Fruit fly (Drosophila melanogaster) whole organism, prepupa: ENCODE measurements around the gene CG5087.
A peak's percentile ranks its signal among the peaks of the same experiment; 100 is the strongest.

Experiments used
- Blimp-1 ChIP-seq: fragments of 200-800 bp; sonication (Bioruptor generic); optimal IDR thresholded peaks from 3 replicates; lab custom pipeline; 2017; ENCODE audit warnings: missing biosample characterization, missing genetic modification characterization, mild to moderate bottlenecking, moderate library complexity, missing genetic modification reagents
- CG10631 ChIP-seq: fragments of 200-800 bp; sonication (Bioruptor generic); optimal IDR thresholded peaks from 2 replicates; lab custom pipeline; 2016; ENCODE audit warnings: missing biosample characterization, missing genetic modification characterization
- CG11294 ChIP-seq: fragments of 200-800 bp; sonication (Bioruptor generic); IDR thresholded peaks from 2 replicates; pipeline ENCODE4 v1.3.6; 2022; ENCODE audit warnings: missing biosample characterization, missing genetic modification characterization
- CG11902 ChIP-seq: fragments of 200-800 bp; sonication (Bioruptor generic); optimal IDR thresholded peaks from 3 replicates; lab custom pipeline; 2016; ENCODE audit warnings: missing biosample characterization, missing genetic modification characterization
- CG1621 ChIP-seq: fragments of 200-800 bp; sonication (Bioruptor generic); optimal IDR thresholded peaks from 3 replicates; lab custom pipeline; 2018; ENCODE audit warnings: missing biosample characterization, mild to moderate bottlenecking, missing genetic modification characterization
- CG16779 ChIP-seq: fragments of 200-800 bp; sonication (Bioruptor generic); optimal IDR thresholded peaks from 3 replicates; lab custom pipeline; 2017; ENCODE audit warnings: missing biosample characterization, mild to moderate bottlenecking, missing genetic modification characterization
- CG31627 ChIP-seq: fragments of 200-800 bp; sonication (Bioruptor generic); optimal IDR thresholded peaks from 3 replicates; lab custom pipeline; 2016; ENCODE audit warnings: missing biosample characterization, missing genetic modification characterization
- CG32006 ChIP-seq: fragments of 200-800 bp; sonication (Bioruptor generic); optimal IDR thresholded peaks from 3 replicates; lab custom pipeline; 2017; ENCODE audit warnings: missing biosample characterization, mild to moderate bottlenecking, missing genetic modification characterization
- CG3919 ChIP-seq: fragments of 200-800 bp; sonication (Bioruptor generic); optimal IDR thresholded peaks from 3 replicates; lab custom pipeline; 2016; ENCODE audit warnings: missing biosample characterization, missing genetic modification characterization
- CG6276 ChIP-seq: fragments of 200-800 bp; sonication (Bioruptor generic); optimal IDR thresholded peaks from 2 replicates; lab custom pipeline; 2017; ENCODE audit warnings: missing biosample characterization, mild to moderate bottlenecking, missing genetic modification characterization
- CG6808 ChIP-seq: fragments of 200-800 bp; sonication (Bioruptor generic); optimal IDR thresholded peaks from 3 replicates; lab custom pipeline; 2017; ENCODE audit warnings: missing biosample characterization, missing genetic modification characterization, mild to moderate bottlenecking, moderate library complexity, missing genetic modification reagents
- CG6854 ChIP-seq: fragments of 200-800 bp; sonication (Bioruptor generic); optimal IDR thresholded peaks from 2 replicates; lab custom pipeline; 2017; ENCODE audit warnings: missing biosample characterization, mild to moderate bottlenecking, missing genetic modification characterization
- CG7368 ChIP-seq: fragments of 200-800 bp; sonication (Bioruptor generic); optimal IDR thresholded peaks from 3 replicates; lab custom pipeline; 2016; ENCODE audit warnings: missing biosample characterization, missing genetic modification characterization
- CG8319 ChIP-seq: fragments of 200-800 bp; sonication (Bioruptor generic); optimal IDR thresholded peaks from 3 replicates; lab custom pipeline; 2016; ENCODE audit warnings: missing biosample characterization, missing genetic modification characterization
- Eip93F ChIP-seq: fragments of 200-800 bp; sonication (Bioruptor generic); optimal IDR thresholded peaks from 2 replicates; lab custom pipeline; 2016; ENCODE audit warnings: missing biosample characterization, mild to moderate bottlenecking, missing genetic modification characterization
- Ets21C ChIP-seq: fragments of 200-800 bp; sonication (Bioruptor generic); optimal IDR thresholded peaks from 3 replicates; lab custom pipeline; 2016; ENCODE audit warnings: missing biosample characterization, missing genetic modification characterization
- Gug ChIP-seq: fragments of 200-800 bp; sonication (Bioruptor generic); IDR thresholded peaks from 2 replicates; pipeline ENCODE4 v1.3.6; 2022; ENCODE audit warnings: missing biosample characterization, missing genetic modification characterization
- Hr38 ChIP-seq: sonication (Bioruptor generic); optimal IDR thresholded peaks from 2 replicates; lab custom pipeline; 2016; ENCODE audit warnings: missing biosample characterization, missing genetic modification characterization
- Hr39 ChIP-seq: fragments of 200-800 bp; sonication (Bioruptor generic); optimal IDR thresholded peaks from 2 replicates; lab custom pipeline; 2016; ENCODE audit warnings: missing biosample characterization, missing genetic modification characterization
- Hr4 ChIP-seq: fragments of 200-800 bp; sonication (Bioruptor generic); optimal IDR thresholded peaks from 3 replicates; lab custom pipeline; 2016; ENCODE audit warnings: missing biosample characterization, missing genetic modification characterization
- OdsH ChIP-seq: fragments of 200-800 bp; sonication (Bioruptor generic); optimal IDR thresholded peaks from 3 replicates; lab custom pipeline; 2016; ENCODE audit warnings: missing biosample characterization, missing genetic modification characterization
- Smox ChIP-seq: fragments of 200-800 bp; sonication (Bioruptor generic); optimal IDR thresholded peaks from 3 replicates; lab custom pipeline; 2016; ENCODE audit warnings: missing biosample characterization, missing genetic modification characterization
- Sox14 ChIP-seq: fragments of 200-800 bp; sonication (Bioruptor generic); optimal IDR thresholded peaks from 3 replicates; lab custom pipeline; 2016; ENCODE audit warnings: missing biosample characterization, missing genetic modification characterization
- Sox15 ChIP-seq: fragments of 200-800 bp; sonication (Bioruptor generic); optimal IDR thresholded peaks from 3 replicates; lab custom pipeline; 2016; ENCODE audit warnings: missing biosample characterization, missing genetic modification characterization
- achi ChIP-seq: fragments of 200-800 bp; sonication (Bioruptor generic); optimal IDR thresholded peaks from 3 replicates; lab custom pipeline; 2016; ENCODE audit warnings: missing biosample characterization, missing genetic modification characterization
- cyc ChIP-seq: fragments of 200-800 bp; sonication (Bioruptor generic); optimal IDR thresholded peaks from 3 replicates; lab custom pipeline; 2016; ENCODE audit warnings: missing biosample characterization, missing genetic modification characterization
- dac ChIP-seq: fragments of 200-800 bp; sonication (Bioruptor generic); optimal IDR thresholded peaks from 2 replicates; lab custom pipeline; 2017; ENCODE audit warnings: missing biosample characterization, mild to moderate bottlenecking, missing genetic modification characterization
- dsx ChIP-seq: fragments of 200-800 bp; optimal IDR thresholded peaks from 3 replicates; lab custom pipeline; 2019; ENCODE audit warnings: missing biosample characterization, mild to moderate bottlenecking, missing genetic modification characterization, moderate library complexity; ENCODE audit not compliant: poor library complexity, severe bottlenecking
- eg ChIP-seq: fragments of 200-800 bp; sonication (Bioruptor generic); IDR thresholded peaks from 3 replicates; pipeline ENCODE4 v1.3.6; 2022; ENCODE audit warnings: missing biosample characterization, missing genetic modification characterization
- esn ChIP-seq: fragments of 200-800 bp; sonication (Bioruptor generic); optimal IDR thresholded peaks from 2 replicates; lab custom pipeline; 2016; ENCODE audit warnings: missing biosample characterization, mild to moderate bottlenecking, missing genetic modification characterization, moderate library complexity
- fd85E ChIP-seq: fragments of 200-800 bp; sonication (Bioruptor generic); optimal IDR thresholded peaks from 3 replicates; lab custom pipeline; 2016; ENCODE audit warnings: missing biosample characterization, missing genetic modification characterization
- fkh ChIP-seq: fragments of 200-800 bp; sonication (Bioruptor generic); optimal IDR thresholded peaks from 3 replicates; lab custom pipeline; 2017; ENCODE audit warnings: missing biosample characterization, mild to moderate bottlenecking, missing genetic modification characterization, moderate library complexity
- lz ChIP-seq: fragments of 200-800 bp; sonication (Bioruptor generic); optimal IDR thresholded peaks from 3 replicates; lab custom pipeline; 2016; ENCODE audit warnings: missing biosample characterization, missing genetic modification characterization
- net ChIP-seq: fragments of 200-800 bp; sonication (Bioruptor generic); optimal IDR thresholded peaks from 3 replicates; lab custom pipeline; 2016; ENCODE audit warnings: missing biosample characterization, missing genetic modification characterization
- pdm3 ChIP-seq: fragments of 200-800 bp; sonication (Bioruptor generic); optimal IDR thresholded peaks from 3 replicates; lab custom pipeline; 2016; ENCODE audit warnings: missing biosample characterization, missing genetic modification characterization
- spab ChIP-seq: fragments of 200-800 bp; sonication (Bioruptor generic); optimal IDR thresholded peaks from 2 replicates; lab custom pipeline; 2017; ENCODE audit warnings: missing biosample characterization, mild to moderate bottlenecking, missing genetic modification characterization, missing genetic modification reagents
- ss ChIP-seq, 2 experiments: fragments of 200-800 bp; sonication (Bioruptor generic); optimal IDR thresholded peaks; 2 replicates in 1 of 2; 3 replicates in 1 of 2; lab custom pipeline; 2017 to 2018; ENCODE audit warnings: mild to moderate bottlenecking in 2 of 2, missing biosample characterization in 2 of 2, missing genetic modification characterization in 2 of 2, moderate library complexity in 1 of 2
- topi ChIP-seq: fragments of 200-800 bp; sonication (Bioruptor generic); optimal IDR thresholded peaks from 3 replicates; lab custom pipeline; 2016; ENCODE audit warnings: missing biosample characterization, missing genetic modification characterization
- vri ChIP-seq: fragments of 200-800 bp; sonication (Bioruptor generic); optimal IDR thresholded peaks from 3 replicates; lab custom pipeline; 2016; ENCODE audit warnings: missing biosample characterization, mild to moderate bottlenecking, missing genetic modification characterization

CG5087 gene

DNA sequence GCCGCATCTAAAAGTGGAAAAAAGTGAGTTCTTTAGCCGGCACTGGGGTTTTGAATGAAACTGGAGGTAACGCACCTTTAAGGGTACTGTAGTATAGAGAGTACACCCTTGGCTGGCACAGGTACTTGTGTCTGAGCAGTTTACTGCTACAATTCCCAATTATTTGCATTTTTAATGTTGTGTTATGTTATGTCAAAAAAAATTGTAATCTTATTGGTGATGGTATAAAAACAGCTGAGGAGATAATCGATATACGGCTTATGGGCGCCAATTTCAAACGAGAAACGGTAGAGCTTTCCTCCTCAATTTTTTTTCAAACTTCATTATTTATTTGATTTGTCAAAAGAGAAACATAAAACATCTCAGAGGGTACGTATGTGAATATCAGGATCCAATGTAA is 33.5 kb upstream of the CG5087 start, which contains the start of gene ValRS-m:
Gene ValRS-m (minus strand): TSS at position 312 of the 400 bp plus-strand sequence.
- no peak for TF ChIP-seq CG3919 (GFP tag; lab: Kevin White, UChicago)
- TF ChIP-seq fkh (GFP tag; lab: Kevin White, UChicago): no peak

dm6 chr3L:8966324-8967011 is 31.5 kb upstream of the CG5087 start, which contains the start of the genes CG5653 and CG5021:
CG5653 (minus strand) TSS chr3L:8966374.
CG5021 (plus strand) TSS chr3L:8966829.
- TF ChIP-seq Gug (GFP tag; lab: Robert Waterston, UW) (no peak), cyc (GFP tag; lab: Kevin White, UChicago) (no peak), CG10631 (no peak), dsx (GFP tag; lab: Kevin White, UChicago) (no peak), ss (GFP tag; optimal IDR thresholded peaks at IDR 0.05; lab: Kevin White, UChicago) (no peak), esn (GFP tag; lab: Kevin White, UChicago) (no peak), CG16779 (no peak), fkh (GFP tag; lab: Kevin White, UChicago) (no peak), net (no peak), Sox15 (GFP tag; lab: Kevin White, UChicago) (no peak), CG6854 (GFP tag; lab: Kevin White, UChicago) (no peak), Blimp-1 (no peak)
- TF ChIP-seq, all 60 proteins: peak for 0

- TF ChIP-seq CG6854 (GFP tag; lab: Kevin White, UChicago) (peak; percentile 53), Sox14 (GFP tag; lab: Kevin White, UChicago) (peak; percentile 97), esn (GFP tag; lab: Kevin White, UChicago) (peak; percentile 44), fd85E (GFP tag; lab: Kevin White, UChicago) (no peak)
- TF ChIP-seq, all 60 proteins: peak for 3
These were observed 29.5 kb upstream of the CG5087 start, which contains the start of gene CG5026 for dm6 chr3L:8968437-8968836. CG5026 (plus strand) TSS chr3L:8968528.

- TF ChIP-seq dsx (GFP tag; lab: Kevin White, UChicago) (no peak), Sox14 (GFP tag; lab: Kevin White, UChicago) (peak; percentile 66), CG1621 (no peak), CG31627 (GFP tag; lab: Kevin White, UChicago) (peak; percentile 70), CG6276 (GFP tag; lab: Kevin White, UChicago) (no peak), Ets21C (GFP tag; lab: Kevin White, UChicago) (no peak), CG16779 (no peak), vri (GFP tag; lab: Kevin White, UChicago) (no peak), Eip93F (GFP tag; lab: Kevin White, UChicago) (no peak), dac (no peak), cyc (GFP tag; lab: Kevin White, UChicago) (peak; percentile 53), CG8319 (GFP tag; lab: Kevin White, UChicago) (no peak), lz (GFP tag; lab: Kevin White, UChicago) (peak; percentile 78), CG11294 (GFP tag; lab: Robert Waterston, UW) (no peak), CG11902 (peak; percentile 48), Gug (GFP tag; lab: Robert Waterston, UW) (0 out of 2 replicates have a peak, but pooled peaks have one; percentile 21), Hr38 (GFP tag; lab: Kevin White, UChicago) (no peak), fd85E (GFP tag; lab: Kevin White, UChicago) (no peak), pdm3 (GFP tag; lab: Kevin White, UChicago) (no peak), CG7368 (GFP tag; lab: Kevin White, UChicago) (no peak), Hr39 (GFP tag; lab: Kevin White, UChicago) (peak; percentile 15), CG32006 (GFP tag; lab: Kevin White, UChicago) (no peak), OdsH (no peak), eg (no peak), spab (GFP tag; lab: Kevin White, UChicago) (no peak), CG6854 (GFP tag; lab: Kevin White, UChicago) (peak; percentile 18), CG6808 (GFP tag; lab: Kevin White, UChicago) (no peak), topi (GFP tag; lab: Kevin White, UChicago) (peak; percentile 11), achi (GFP tag; lab: Kevin White, UChicago) (peak; percentile 66), Hr4 (GFP tag; lab: Kevin White, UChicago) (no peak), net (peak; percentile 12), fkh (GFP tag; lab: Kevin White, UChicago) (no peak), Smox (GFP tag; lab: Kevin White, UChicago) (no peak)
These were observed 23.2 kb upstream of the CG5087 start, which contains the start of the genes pix and Srp68 for dm6 chr3L:8974478-8975477. pix (minus strand) TSS chr3L:8974765. Srp68 (plus strand) TSS chr3L:8975046.
